Fruit fly (Drosophila melanogaster) S2 (cell line): Measurements from ENCODE around the gene CG14400.

Source experiments
- CG8478 ChIP-seq: fragments of >200 bp; optimal IDR thresholded peaks from 2 replicates; lab custom pipeline; 2018
- CTCF ChIP-seq, 2 experiments: fragments of >200 bp; optimal IDR thresholded peaks; 2 replicates each; lab custom pipeline; 2018

DNA sequence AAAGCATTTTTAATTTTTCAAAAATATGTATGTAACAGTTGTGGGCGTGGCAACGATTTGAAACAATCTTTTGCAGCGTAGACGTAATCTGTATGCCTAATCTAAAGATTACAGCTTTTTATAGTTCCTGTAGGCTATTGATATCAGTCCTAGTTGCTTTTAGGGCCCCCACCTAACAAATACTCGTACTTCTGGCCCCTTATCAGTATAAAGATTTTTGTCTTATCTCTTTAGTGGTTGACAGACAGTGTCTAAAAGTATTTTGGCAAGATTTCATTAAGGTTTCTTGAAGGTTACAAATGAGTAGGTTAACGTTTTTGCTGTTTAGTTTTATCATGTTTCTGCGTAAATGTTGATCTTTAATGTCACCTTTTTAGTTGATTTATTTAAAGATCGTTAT is 29.0 kb downstream of the CG14400 start:
- TF ChIP-seq CG8478 (lab: Kevin White, UChicago) (no peak), CTCF (optimal IDR thresholded peaks at IDR 0.05; lab: Kevin White, UChicago) (no peak)
